Worm (Caenorhabditis elegans): ENCODE results near the gene cgt-1.

cgt-1 gene

DNA sequence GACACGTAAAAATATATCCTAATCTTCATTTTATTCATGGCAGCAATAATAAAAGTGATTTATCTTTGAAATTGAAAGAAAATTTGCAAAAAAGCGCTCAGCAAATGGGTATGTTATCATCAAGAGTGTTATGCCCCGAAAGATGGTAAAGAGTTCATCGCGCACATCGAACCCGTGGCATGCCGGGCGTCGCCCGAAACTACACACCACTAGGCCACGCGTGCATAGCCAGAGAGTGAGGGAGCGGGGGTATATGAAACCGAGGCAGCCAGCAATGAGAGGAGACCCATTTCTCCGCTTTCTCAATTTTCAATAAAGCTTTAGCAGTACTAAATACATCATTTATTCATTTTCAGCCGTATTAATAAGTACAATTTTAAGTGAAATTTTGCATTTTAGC is 14.9 kb downstream of the cgt-1 start:
- TF ChIP-seq hnd-1 (tag; optimal IDR thresholded peaks at IDR 0.05) (peak; percentile 96), hmg-4 (GFP tag; optimal IDR thresholded peaks at IDR 0.05) (peak; percentile 99), tbx-37 (GFP tag; conservative IDR thresholded peaks at IDR 0.05) (peak; percentile 100), hmbx-1 (tag; optimal IDR thresholded peaks at IDR 0.05) (peak; percentile 94), ets-7 (tag; optimal IDR thresholded peaks at IDR 0.05) (peak; percentile 97), ceh-36 (tag; optimal IDR thresholded peaks at IDR 0.05) (peak; percentile 98), sea-1 (GFP tag; conservative IDR thresholded peaks at IDR 0.05) (peak; percentile 99), B0310.2 (tag; optimal IDR thresholded peaks at IDR 0.05) (peak; percentile 99), F13C5.2 (tag; optimal IDR thresholded peaks at IDR 0.05) (peak; percentile 100), scrt-1 (GFP tag; IDR thresholded peaks at IDR 0.05) (peak; percentile 100), tbx-11 (GFP tag; IDR thresholded peaks at IDR 0.05) (peak; percentile 100), ama-1 (optimal IDR thresholded peaks at IDR 0.05) (no peak), flt-1 (GFP tag; IDR thresholded peaks at IDR 0.05) (peak; percentile 100), tra-4 (tag; optimal IDR thresholded peaks at IDR 0.05) (peak; percentile 98), pes-1 (GFP tag; IDR thresholded peaks at IDR 0.05) (peak; percentile 99), aly-1 (tag; optimal IDR thresholded peaks at IDR 0.05) (peak; percentile 99), ceh-13 (GFP tag; optimal IDR thresholded peaks at IDR 0.05) (peak; percentile 99)

DNA sequence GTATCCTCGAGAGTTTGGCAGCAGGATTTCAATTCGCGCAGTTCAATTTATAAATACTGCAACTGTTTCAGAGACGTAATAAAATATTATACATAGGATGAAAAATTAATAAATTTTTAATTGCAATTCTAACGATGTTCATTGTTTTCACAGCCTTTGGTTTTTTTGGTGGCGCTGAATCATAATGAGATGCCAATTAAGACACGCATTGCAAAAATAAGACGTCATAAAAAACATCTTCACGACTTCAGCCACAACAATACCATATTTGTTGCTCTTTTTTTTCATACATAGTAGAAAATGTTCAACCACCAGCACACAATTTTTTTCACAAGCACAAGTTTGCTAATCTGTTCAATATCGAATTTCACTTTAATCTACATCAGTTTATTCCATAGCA is 16.4 kb downstream of the cgt-1 start, which contains the start of gene str-56:
Gene str-56, plus strand, starts transcription at position 301 of the 400 bp plus-strand sequence.
- TF ChIP-seq sea-1 (GFP tag; conservative IDR thresholded peaks at IDR 0.05) (no peak), ets-7 (tag; optimal IDR thresholded peaks at IDR 0.05) (no peak), hnd-1 (tag; optimal IDR thresholded peaks at IDR 0.05) (no peak), tbx-37 (GFP tag; conservative IDR thresholded peaks at IDR 0.05) (no peak), scrt-1 (GFP tag; IDR thresholded peaks at IDR 0.05) (no peak), aly-1 (tag; optimal IDR thresholded peaks at IDR 0.05) (no peak), flt-1 (GFP tag; IDR thresholded peaks at IDR 0.05) (no peak), pes-1 (GFP tag; IDR thresholded peaks at IDR 0.05) (no peak), F13C5.2 (tag; optimal IDR thresholded peaks at IDR 0.05) (no peak), ceh-36 (tag; optimal IDR thresholded peaks at IDR 0.05) (no peak), tra-4 (tag; optimal IDR thresholded peaks at IDR 0.05) (no peak), hmbx-1 (tag; optimal IDR thresholded peaks at IDR 0.05) (no peak), ama-1 (optimal IDR thresholded peaks at IDR 0.05) (no peak)

DNA sequence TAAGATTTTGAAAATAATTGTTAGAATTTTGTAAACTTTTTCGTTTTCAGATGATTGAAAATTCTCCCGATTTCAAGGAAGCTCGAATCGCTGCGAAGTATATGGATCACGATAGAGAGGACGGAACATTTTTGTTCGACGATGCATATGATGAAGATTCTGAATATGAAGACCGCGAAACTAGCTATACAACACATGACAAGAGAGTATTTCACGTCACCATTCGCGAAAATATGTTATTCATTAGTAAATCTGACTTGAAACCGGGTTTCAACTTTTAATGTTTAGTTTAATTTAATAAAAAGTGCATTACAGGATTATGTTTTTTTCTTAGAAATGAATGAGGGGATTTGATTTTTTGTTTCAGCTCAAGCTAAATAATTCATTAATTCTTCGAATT is 18.3 kb downstream of the cgt-1 start, which contains the start of gene str-57:
Gene str-57, plus strand, starts transcription at position 301 of the 400 bp plus-strand sequence.
- TF ChIP-seq ceh-36 (tag; optimal IDR thresholded peaks at IDR 0.05) = no peak
- TF ChIP-seq tra-4 (tag; optimal IDR thresholded peaks at IDR 0.05) = no peak
- no peak for TF ChIP-seq ceh-13 (GFP tag; optimal IDR thresholded peaks at IDR 0.05)
- no peak for TF ChIP-seq B0310.2 (tag; optimal IDR thresholded peaks at IDR 0.05)
- TF ChIP-seq ama-1 (optimal IDR thresholded peaks at IDR 0.05) = no peak
- TF ChIP-seq scrt-1 (GFP tag; IDR thresholded peaks at IDR 0.05) = no peak
- no peak for TF ChIP-seq flt-1 (GFP tag; IDR thresholded peaks at IDR 0.05)
- no peak for TF ChIP-seq pes-1 (GFP tag; IDR thresholded peaks at IDR 0.05)
- TF ChIP-seq aly-1 (tag; optimal IDR thresholded peaks at IDR 0.05) = no peak
- no peak for TF ChIP-seq F13C5.2 (tag; optimal IDR thresholded peaks at IDR 0.05)
- no peak for TF ChIP-seq sea-1 (GFP tag; conservative IDR thresholded peaks at IDR 0.05)

DNA sequence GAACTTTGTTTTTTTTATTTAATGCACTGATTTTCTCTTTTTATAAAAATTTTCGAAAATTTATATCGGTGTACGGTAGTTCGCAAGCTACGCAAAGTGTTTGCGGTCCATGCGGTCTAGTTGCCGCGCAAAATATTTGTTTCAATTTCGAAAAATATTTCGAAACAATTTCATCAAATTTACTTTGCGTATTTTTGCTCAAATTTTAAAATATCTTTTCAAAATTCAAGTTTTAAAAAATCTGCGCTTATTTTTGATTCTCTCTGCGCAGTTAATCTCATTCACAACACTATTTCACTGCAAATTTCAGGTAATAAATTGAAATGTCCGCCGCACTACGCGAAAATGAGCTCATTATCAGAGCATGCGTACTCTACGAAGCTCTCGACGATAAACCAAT is 21.3 kb downstream of the cgt-1 start, which contains the start of gene fbxa-197:
Gene fbxa-197, plus strand, starts transcription at position 301 of the 400 bp plus-strand sequence.
- TF ChIP-seq F13C5.2 (tag; optimal IDR thresholded peaks at IDR 0.05) (no peak), ceh-13 (GFP tag; optimal IDR thresholded peaks at IDR 0.05) (no peak), sea-1 (GFP tag; conservative IDR thresholded peaks at IDR 0.05) (no peak), ets-7 (tag; optimal IDR thresholded peaks at IDR 0.05) (no peak), tbx-37 (GFP tag; conservative IDR thresholded peaks at IDR 0.05) (no peak), aly-1 (tag; optimal IDR thresholded peaks at IDR 0.05) (no peak), B0310.2 (tag; optimal IDR thresholded peaks at IDR 0.05) (no peak), tbx-11 (GFP tag; IDR thresholded peaks at IDR 0.05) (no peak), tra-4 (tag; optimal IDR thresholded peaks at IDR 0.05) (no peak), scrt-1 (GFP tag; IDR thresholded peaks at IDR 0.05) (no peak), ceh-36 (tag; optimal IDR thresholded peaks at IDR 0.05) (no peak), hmbx-1 (tag; optimal IDR thresholded peaks at IDR 0.05) (no peak), ama-1 (optimal IDR thresholded peaks at IDR 0.05) (no peak), flt-1 (GFP tag; IDR thresholded peaks at IDR 0.05) (no peak), hmg-4 (GFP tag; optimal IDR thresholded peaks at IDR 0.05) (no peak)

DNA sequence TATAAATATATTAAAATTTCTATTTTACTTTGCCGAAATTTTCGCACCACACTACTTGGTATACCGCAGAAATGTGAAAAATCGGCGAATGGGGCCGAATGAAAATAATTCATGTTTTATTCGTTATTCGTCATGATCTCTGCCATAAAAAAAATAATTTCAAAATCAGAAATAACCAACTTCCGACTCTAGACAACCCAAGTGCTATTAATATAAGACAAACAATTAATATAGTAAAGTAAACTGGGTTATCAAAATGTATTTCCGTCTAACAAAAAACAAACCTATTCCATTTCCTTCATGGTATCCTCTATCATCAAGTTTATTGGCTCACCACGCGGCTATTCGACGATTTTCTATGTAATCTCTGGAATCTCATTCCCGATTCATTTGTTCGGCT is 22.8 kb downstream of the cgt-1 start, which contains the start of gene srh-293:
Gene srh-293, plus strand, starts transcription at position 301 of the 400 bp plus-strand sequence.
- TF ChIP-seq B0310.2 (tag; optimal IDR thresholded peaks at IDR 0.05) (no peak), ceh-36 (tag; optimal IDR thresholded peaks at IDR 0.05) (no peak), scrt-1 (GFP tag; IDR thresholded peaks at IDR 0.05) (no peak)

DNA sequence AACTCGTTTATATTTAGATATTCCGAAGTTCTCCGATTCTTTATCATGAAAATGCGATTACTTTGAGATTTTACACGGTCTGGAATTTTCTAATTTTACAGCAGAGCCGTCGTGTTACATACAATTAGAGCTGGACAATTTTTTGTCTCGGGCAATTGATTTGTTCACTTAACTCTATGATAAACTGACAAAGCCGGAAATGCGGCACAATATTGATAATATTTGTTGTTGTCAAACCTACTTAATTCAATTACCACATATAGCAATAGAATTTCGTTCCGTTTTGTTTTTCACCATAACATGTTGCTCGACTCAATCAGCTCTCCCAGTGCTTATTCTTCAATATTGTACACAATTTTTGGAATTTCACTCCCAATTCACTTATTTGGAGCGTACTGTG is 25.6 kb downstream of the cgt-1 start, which contains the start of gene srh-299:
Gene srh-299, plus strand, starts transcription at position 301 of the 400 bp plus-strand sequence.
- no peak for TF ChIP-seq tbx-37 (GFP tag; conservative IDR thresholded peaks at IDR 0.05)

DNA sequence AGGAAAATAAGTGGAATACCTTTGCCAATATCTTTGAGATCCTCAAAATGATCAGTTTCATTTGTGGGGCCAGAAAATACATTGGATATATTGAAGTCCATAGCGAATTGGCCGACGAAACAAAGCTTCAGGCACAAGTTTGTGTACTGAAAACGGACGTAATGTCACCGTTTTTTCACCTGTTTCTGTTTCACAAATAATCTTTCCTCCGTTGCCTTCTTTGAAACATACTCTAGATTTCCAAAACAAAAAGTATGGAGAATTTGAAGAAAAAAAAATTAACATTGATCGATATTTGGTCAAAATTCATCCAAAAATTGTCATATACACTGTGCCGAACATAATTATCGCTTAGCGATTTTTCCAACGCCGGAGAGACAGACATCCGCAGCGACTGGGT is 26.1 kb downstream of the cgt-1 start, which contains the start of gene srz-12:
Gene srz-12, minus strand, starts transcription at position 101 of the 400 bp plus-strand sequence.
- TF ChIP-seq sea-1 (GFP tag; conservative IDR thresholded peaks at IDR 0.05) (no peak), ama-1 (optimal IDR thresholded peaks at IDR 0.05) (no peak), tbx-11 (GFP tag; IDR thresholded peaks at IDR 0.05) (no peak), ceh-13 (GFP tag; optimal IDR thresholded peaks at IDR 0.05) (no peak)

DNA sequence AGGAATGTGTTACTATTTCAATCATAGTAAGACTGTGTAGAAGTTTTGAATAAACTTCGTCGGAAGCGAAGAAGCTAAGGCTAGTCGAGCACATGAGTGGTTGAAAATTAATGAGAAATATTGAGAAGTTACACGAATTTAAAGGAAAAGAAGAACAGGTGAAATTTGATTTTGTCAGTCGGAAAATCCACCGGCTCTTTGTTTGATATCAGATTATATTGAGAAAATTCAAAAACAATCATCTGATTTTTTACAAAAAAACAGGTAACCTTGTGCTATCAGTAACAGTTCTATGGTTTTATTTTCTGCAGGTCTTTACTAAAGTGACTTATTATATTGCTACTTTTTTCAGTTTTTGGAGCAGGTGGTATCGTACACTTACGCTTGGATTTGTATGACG is 30.4 kb downstream of the cgt-1 start, which contains the start of gene srh-148:
Gene srh-148, minus strand, starts transcription at position 101 of the 400 bp plus-strand sequence.
- TF ChIP-seq scrt-1 (GFP tag; IDR thresholded peaks at IDR 0.05) = no peak
- TF ChIP-seq ets-7 (tag; optimal IDR thresholded peaks at IDR 0.05) = no peak

Data from whole organism, early embryonic.